Worm (Caenorhabditis elegans): ENCODE data around the gene ugt-47.

ce11 chrV:10066769-10067168 is 31.6 kb downstream of the ugt-47 start, which contains the start of gene npr-39:
- TF ChIP-seq lsy-2 (tag; optimal IDR thresholded peaks at IDR 0.05) (no peak), nhr-12 (tag; optimal IDR thresholded peaks at IDR 0.05) (no peak), drap-1 (GFP tag; optimal IDR thresholded peaks at IDR 0.05) (no peak)
